Worm (Caenorhabditis elegans) whole organism, early embryonic: ENCODE measurements around the gene Y25C1A.7.

Source experiments
- B0310.2 ChIP-seq: sonication (generic microtip); optimal IDR thresholded peaks from 2 replicates; lab custom pipeline; 2016; ENCODE audit warnings: mild to moderate bottlenecking, missing genetic modification characterization, missing compliant biosample characterization
- F13C5.2 ChIP-seq: sonication (generic microtip); optimal IDR thresholded peaks from 2 replicates; lab custom pipeline; 2017; ENCODE audit warnings: mild to moderate bottlenecking, missing genetic modification characterization, inconsistent platforms, missing compliant biosample characterization
- aly-1 ChIP-seq: sonication (generic microtip); optimal IDR thresholded peaks from 2 replicates; lab custom pipeline; 2016; ENCODE audit warnings: missing genetic modification characterization, missing compliant biosample characterization
- ama-1 ChIP-seq: fragments of 150-350 bp; optimal IDR thresholded peaks from 2 replicates; lab custom pipeline; 2014
- ceh-13 ChIP-seq: fragments of 200-800 bp; sonication (Bioruptor generic); optimal IDR thresholded peaks from 2 replicates; lab custom pipeline; 2018; ENCODE audit warnings: mild to moderate bottlenecking, missing genetic modification characterization, missing compliant biosample characterization
- ceh-36 ChIP-seq: sonication (generic microtip); optimal IDR thresholded peaks from 2 replicates; lab custom pipeline; 2016; ENCODE audit warnings: missing genetic modification characterization, inconsistent platforms, missing compliant biosample characterization
- ets-7 ChIP-seq: sonication (generic microtip); optimal IDR thresholded peaks from 2 replicates; lab custom pipeline; 2016; ENCODE audit warnings: missing genotype, missing genetic modification characterization, missing compliant biosample characterization
- flt-1 ChIP-seq: fragments of 200-800 bp; sonication (Bioruptor generic); IDR thresholded peaks from 2 replicates; pipeline ENCODE4 v1.3.6; 2022; ENCODE audit warnings: missing genetic modification characterization, missing compliant biosample characterization
- hmbx-1 ChIP-seq: sonication (generic microtip); optimal IDR thresholded peaks from 2 replicates; lab custom pipeline; 2016; ENCODE audit warnings: mild to moderate bottlenecking, missing genetic modification characterization, missing compliant biosample characterization
- hmg-4 ChIP-seq: fragments of 200-800 bp; sonication (Bioruptor generic); optimal IDR thresholded peaks from 2 replicates; lab custom pipeline; 2018; ENCODE audit warnings: mild to moderate bottlenecking, missing genetic modification characterization, missing compliant biosample characterization
- hnd-1 ChIP-seq: sonication (generic microtip); optimal IDR thresholded peaks from 2 replicates; lab custom pipeline; 2016; ENCODE audit warnings: missing genetic modification characterization, missing compliant biosample characterization
- pes-1 ChIP-seq: fragments of 200-800 bp; sonication (Bioruptor generic); IDR thresholded peaks from 2 replicates; pipeline ENCODE4 v1.3.6; 2022; ENCODE audit warnings: missing genetic modification reagents, missing genetic modification characterization, missing compliant biosample characterization
- scrt-1 ChIP-seq: fragments of 200-800 bp; sonication (Bioruptor generic); IDR thresholded peaks from 2 replicates; pipeline ENCODE4 v1.3.6; 2022; ENCODE audit warnings: missing genetic modification characterization, missing compliant biosample characterization
- sea-1 ChIP-seq: fragments of 200-800 bp; sonication (Bioruptor generic); conservative IDR thresholded peaks from 2 replicates; pipeline ENCODE4 v1.3.6; 2022; ENCODE audit warnings: missing genetic modification characterization, missing compliant biosample characterization
- tbx-11 ChIP-seq: fragments of 200-800 bp; sonication (Bioruptor generic); IDR thresholded peaks from 2 replicates; pipeline ENCODE4 v1.3.6; 2022; ENCODE audit warnings: missing genetic modification characterization, missing compliant biosample characterization
- tbx-37 ChIP-seq: fragments of 200-800 bp; sonication (Bioruptor generic); conservative IDR thresholded peaks from 2 replicates; pipeline ENCODE4 v1.3.6; 2022; ENCODE audit warnings: missing genetic modification reagents, missing genetic modification characterization, missing compliant biosample characterization
- tra-4 ChIP-seq: sonication (generic microtip); optimal IDR thresholded peaks from 2 replicates; lab custom pipeline; 2017; ENCODE audit warnings: missing genetic modification characterization, missing compliant biosample characterization

The Y25C1A.7 gene

ce11 chrII:3108101-3108500 lies 37.2 kb upstream of the Y25C1A.7 start:
- TF ChIP-seq flt-1 (GFP tag; lab: Robert Waterston, UW) (no peak), hmg-4 (GFP tag; lab: Kevin White, UChicago) (no peak), hmbx-1 (tag; lab: Kevin White, UChicago) (no peak), sea-1 (GFP tag; lab: Robert Waterston, UW) (no peak), ets-7 (tag; lab: Kevin White, UChicago) (no peak)

ce11 chrII:3105765-3106164 lies 34.9 kb upstream of the Y25C1A.7 start, which contains the start of gene clec-122:
Gene clec-122, plus strand, starts transcription at chrII:3106065.
- TF ChIP-seq flt-1 (GFP tag; lab: Robert Waterston, UW) (no peak), aly-1 (tag; lab: Kevin White, UChicago) (no peak), hnd-1 (tag; lab: Kevin White, UChicago) (no peak), ets-7 (tag; lab: Kevin White, UChicago) (no peak), F13C5.2 (tag; lab: Kevin White, UChicago) (no peak)

- TF ChIP-seq ceh-13 (no peak), scrt-1 (GFP tag; lab: Robert Waterston, UW) (no peak), tra-4 (tag; lab: Kevin White, UChicago) (no peak), hmg-4 (GFP tag; lab: Kevin White, UChicago) (no peak), flt-1 (GFP tag; lab: Robert Waterston, UW) (no peak), hmbx-1 (tag; lab: Kevin White, UChicago) (no peak), ceh-36 (tag; lab: Kevin White, UChicago) (no peak), B0310.2 (tag; lab: Kevin White, UChicago) (no peak)
Observed at ce11 chrII:3102018-3102417, 31.2 kb upstream of the Y25C1A.7 start, which contains the start of gene clec-121. Gene clec-121, plus strand, starts transcription at chrII:3102318.

ce11 chrII:3100546-3100945 lies 29.7 kb upstream of the Y25C1A.7 start, which contains the start of gene srg-24:
Gene srg-24, minus strand, starts transcription at chrII:3100646.
- TF ChIP-seq F13C5.2 (tag; lab: Kevin White, UChicago) (no peak), aly-1 (tag; lab: Kevin White, UChicago) (no peak), scrt-1 (GFP tag; lab: Robert Waterston, UW) (no peak), hnd-1 (tag; lab: Kevin White, UChicago) (no peak), hmbx-1 (tag; lab: Kevin White, UChicago) (no peak), tra-4 (tag; lab: Kevin White, UChicago) (no peak), flt-1 (GFP tag; lab: Robert Waterston, UW) (no peak), tbx-11 (GFP tag; lab: Robert Waterston, UW) (no peak), ceh-13 (no peak), pes-1 (GFP tag; lab: Robert Waterston, UW) (no peak), B0310.2 (tag; lab: Kevin White, UChicago) (no peak), sea-1 (GFP tag; lab: Robert Waterston, UW) (no peak), tbx-37 (GFP tag; lab: Robert Waterston, UW) (no peak), ama-1 (lab: Kevin White, UChicago) (no peak), hmg-4 (GFP tag; lab: Kevin White, UChicago) (no peak), ets-7 (tag; lab: Kevin White, UChicago) (no peak), ceh-36 (tag; lab: Kevin White, UChicago) (no peak)

ce11 chrII:3096857-3097256 lies 26.0 kb upstream of the Y25C1A.7 start, which contains the start of gene Y25C1A.14:
Gene Y25C1A.14, minus strand, starts transcription at chrII:3096957.
- no peak for TF ChIP-seq sea-1 (GFP tag; lab: Robert Waterston, UW)
- no peak for TF ChIP-seq aly-1 (tag; lab: Kevin White, UChicago)
- TF ChIP-seq hmg-4 (GFP tag; lab: Kevin White, UChicago), result no peak

- no peak for TF ChIP-seq B0310.2 (tag; lab: Kevin White, UChicago)
- TF ChIP-seq ama-1 (lab: Kevin White, UChicago), result no peak
- TF ChIP-seq pes-1 (GFP tag; lab: Robert Waterston, UW), result no peak
- TF ChIP-seq scrt-1 (GFP tag; lab: Robert Waterston, UW), result no peak
- no peak for TF ChIP-seq sea-1 (GFP tag; lab: Robert Waterston, UW)
- TF ChIP-seq hmg-4 (GFP tag; lab: Kevin White, UChicago), result no peak
- no peak for TF ChIP-seq F13C5.2 (tag; lab: Kevin White, UChicago)
- TF ChIP-seq hmbx-1 (tag; lab: Kevin White, UChicago), result no peak
- no peak for TF ChIP-seq ets-7 (tag; lab: Kevin White, UChicago)
- TF ChIP-seq tra-4 (tag; lab: Kevin White, UChicago), result no peak
- TF ChIP-seq ceh-13, result no peak
- no peak for TF ChIP-seq hnd-1 (tag; lab: Kevin White, UChicago)
- no peak for TF ChIP-seq aly-1 (tag; lab: Kevin White, UChicago)
- TF ChIP-seq ceh-36 (tag; lab: Kevin White, UChicago), result no peak
- no peak for TF ChIP-seq tbx-11 (GFP tag; lab: Robert Waterston, UW)
- TF ChIP-seq tbx-37 (GFP tag; lab: Robert Waterston, UW), result no peak
- TF ChIP-seq flt-1 (GFP tag; lab: Robert Waterston, UW), result no peak
Observed at ce11 chrII:3096060-3096459, 25.2 kb upstream of the Y25C1A.7 start, which contains the start of gene srg-23. Gene srg-23, minus strand, starts transcription at chrII:3096160.

- TF ChIP-seq hmg-4 (GFP tag; lab: Kevin White, UChicago) (no peak), pes-1 (GFP tag; lab: Robert Waterston, UW) (no peak), flt-1 (GFP tag; lab: Robert Waterston, UW) (no peak), sea-1 (GFP tag; lab: Robert Waterston, UW) (no peak), aly-1 (tag; lab: Kevin White, UChicago) (no peak), tbx-11 (GFP tag; lab: Robert Waterston, UW) (no peak), hmbx-1 (tag; lab: Kevin White, UChicago) (no peak), hnd-1 (tag; lab: Kevin White, UChicago) (no peak), ama-1 (lab: Kevin White, UChicago) (no peak)
Observed at ce11 chrII:3093352-3093751, 22.5 kb upstream of the Y25C1A.7 start, which contains the start of gene srg-22. Gene srg-22, minus strand, starts transcription at chrII:3093452.
